Worm (Caenorhabditis elegans) whole organism, L1 larva: ENCODE measurements around the gene F07B10.7.

Source experiments
- C04F5.9 ChIP-seq: sonication (generic microtip); optimal IDR thresholded peaks from 2 replicates; lab custom pipeline; 2016; ENCODE audit warnings: missing genetic modification characterization, missing compliant biosample characterization
- aha-1 ChIP-seq: fragments of 150-350 bp; optimal IDR thresholded peaks from 2 replicates; lab custom pipeline; 2014; ENCODE audit warnings: missing biosample characterization, missing genetic modification characterization
- aly-2 ChIP-seq: fragments of 150-350 bp; optimal IDR thresholded peaks from 2 replicates; lab custom pipeline; 2014; ENCODE audit warnings: missing biosample characterization, missing genetic modification characterization
- blmp-1 ChIP-seq: fragments of 150-350 bp; optimal IDR thresholded peaks from 2 replicates; lab custom pipeline; 2014; ENCODE audit warnings: missing biosample characterization, missing genetic modification characterization
- ceh-8 ChIP-seq: fragments of 200-800 bp; sonication (Bioruptor generic); optimal IDR thresholded peaks from 2 replicates; lab custom pipeline; 2018; ENCODE audit warnings: mild to moderate bottlenecking, missing genetic modification characterization, moderate library complexity, missing compliant biosample characterization
- ceh-88 ChIP-seq: fragments of 200-800 bp; sonication (Bioruptor generic); IDR thresholded peaks from 2 replicates; pipeline ENCODE4 v1.3.6; 2022; ENCODE audit warnings: missing genetic modification characterization, missing compliant biosample characterization
- dsc-1 ChIP-seq: sonication (generic microtip); optimal IDR thresholded peaks from 2 replicates; lab custom pipeline; 2016; ENCODE audit warnings: mild to moderate bottlenecking, missing genetic modification characterization, missing compliant biosample characterization
- elt-2 ChIP-seq: sonication (generic microtip); optimal IDR thresholded peaks from 2 replicates; lab custom pipeline; 2016; ENCODE audit warnings: missing genetic modification characterization, mild to moderate bottlenecking, inconsistent platforms, missing compliant biosample characterization, missing genetic modification reagents
- elt-3 ChIP-seq, 6 experiments: fragments of 150-350 bp in 1 of 6; sonication (generic microtip); optimal IDR thresholded peaks; 2 replicates each; lab custom pipeline; 2017 to 2018; ENCODE audit warnings: missing biosample characterization in 6 of 6, missing genetic modification characterization in 6 of 6, inconsistent platforms in 1 of 6
- fkh-10 ChIP-seq: sonication (generic microtip); optimal IDR thresholded peaks from 2 replicates; lab custom pipeline; 2017; ENCODE audit warnings: missing biosample characterization, missing genetic modification reagents, missing genetic modification characterization
- fkh-8 ChIP-seq: sonication (generic microtip); optimal IDR thresholded peaks from 2 replicates; lab custom pipeline; 2016; ENCODE audit warnings: mild to moderate bottlenecking, missing genetic modification characterization, missing compliant biosample characterization
- lin-35 ChIP-seq, 2 experiments: fragments of 150-350 bp; optimal IDR thresholded peaks; 2 replicates each; lab custom pipeline; 2014; ENCODE audit warnings: missing biosample characterization in 2 of 2, missing genetic modification characterization in 2 of 2, missing genetic modification reagents in 2 of 2
- lin-39 ChIP-seq: fragments of 150-350 bp; optimal IDR thresholded peaks from 2 replicates; lab custom pipeline; 2014; ENCODE audit warnings: missing biosample characterization, missing genetic modification reagents, missing genetic modification characterization
- nhr-11 ChIP-seq: fragments of 150-350 bp; optimal IDR thresholded peaks from 2 replicates; lab custom pipeline; 2014; ENCODE audit warnings: missing biosample characterization, missing genetic modification characterization
- nhr-19 ChIP-seq: fragments of 200-800 bp; sonication (Bioruptor generic); conservative IDR thresholded peaks from 2 replicates; pipeline ENCODE4 v1.3.6; 2022; ENCODE audit warnings: missing genetic modification characterization, missing compliant biosample characterization
- nhr-20 ChIP-seq: sonication (generic microtip); optimal IDR thresholded peaks from 2 replicates; lab custom pipeline; 2016; ENCODE audit warnings: mild to moderate bottlenecking, missing genetic modification characterization, missing compliant biosample characterization
- nhr-47 ChIP-seq: sonication (generic microtip); optimal IDR thresholded peaks from 2 replicates; lab custom pipeline; 2016; ENCODE audit warnings: mild to moderate bottlenecking, missing genetic modification characterization, moderate library complexity, missing compliant biosample characterization
- nhr-85 ChIP-seq: sonication (generic microtip); peaks from one replicate; lab custom pipeline; 2016; ENCODE audit warnings: missing genetic modification characterization, inconsistent platforms, missing compliant biosample characterization
- pax-3 ChIP-seq: fragments of 200-800 bp; sonication (Bioruptor generic); optimal IDR thresholded peaks from 2 replicates; lab custom pipeline; 2018; ENCODE audit warnings: mild to moderate bottlenecking, missing genetic modification characterization, moderate library complexity, missing compliant biosample characterization
- snu-23 ChIP-seq: sonication (generic microtip); optimal IDR thresholded peaks from 2 replicates; lab custom pipeline; 2016; ENCODE audit warnings: missing genetic modification characterization, missing compliant biosample characterization
- sptf-1 ChIP-seq: fragments of 150-350 bp; optimal IDR thresholded peaks from 2 replicates; lab custom pipeline; 2014; ENCODE audit warnings: missing biosample characterization, missing genetic modification characterization

The F07B10.7 gene

ce11 chrV:11211323-11211722 lies 49.2 kb downstream of the F07B10.7 start:
- no peak for TF ChIP-seq nhr-85 (tag; lab: Kevin White, UChicago)
- peak; percentile 47 for TF ChIP-seq pax-3 (tag; lab: Kevin White, UChicago)
- TF ChIP-seq ceh-88: no peak
- TF ChIP-seq nhr-47: peak; percentile 45
- TF ChIP-seq sptf-1: no peak
- TF ChIP-seq fkh-10 (GFP tag; lab: Kevin White, UChicago): peak; percentile 9
- peak; percentile 96 for TF ChIP-seq dsc-1 (tag; lab: Kevin White, UChicago)
- TF ChIP-seq nhr-20 (tag; lab: Kevin White, UChicago): peak; percentile 4
- TF ChIP-seq fkh-8 (tag; lab: Kevin White, UChicago): peak; percentile 70
- TF ChIP-seq, all 84 proteins: peak for 6

ce11 chrV:11209452-11210188 lies 50.9 kb downstream of the F07B10.7 start:
- TF ChIP-seq fkh-8 (tag; lab: Kevin White, UChicago) (peak; percentile 44), lin-39 (no peak), pax-3 (tag; lab: Kevin White, UChicago) (peak; percentile 17), nhr-11 (no peak), lin-35 (GFP tag; optimal IDR thresholded peaks at IDR 0.05; lab: Kevin White, UChicago) (no peak), elt-2 (tag; lab: Kevin White, UChicago) (no peak), snu-23 (no peak), nhr-19 (GFP tag; lab: Robert Waterston, UW) (no peak), dsc-1 (tag; lab: Kevin White, UChicago) (peak; percentile 95), ceh-8 (GFP tag; lab: Kevin White, UChicago) (peak; percentile 32), elt-3 (tag; optimal IDR thresholded peaks at IDR 0.05; lab: Kevin White, UChicago) (no peak), aha-1 (tag; lab: Kevin White, UChicago) (no peak), blmp-1 (tag; lab: Kevin White, UChicago) (peak; percentile 40), aly-2 (tag; lab: Kevin White, UChicago) (no peak), C04F5.9 (no peak)
